Worm (Caenorhabditis elegans): ENCODE measurements around the gene W02H5.19.

The W02H5.19 gene

ce11 chrV:2673807-2674206 lies 35.1 kb downstream of the W02H5.19 start (continued):
- no peak for TF ChIP-seq ets-4 (GFP tag; optimal IDR thresholded peaks at IDR 0.05)
- peak; percentile 67 for TF ChIP-seq hmg-1.2 (GFP tag; IDR thresholded peaks at IDR 0.05)
- peak; percentile 38; the same call in 1 of the 2 replicates for TF ChIP-seq attf-3 (GFP tag; conservative IDR thresholded peaks at IDR 0.05)
- TF ChIP-seq atf-7 (tag; optimal IDR thresholded peaks at IDR 0.05): peak; percentile 32
- TF ChIP-seq ztf-26 (tag; optimal IDR thresholded peaks at IDR 0.05): peak; percentile 7
- peak; percentile 16 for TF ChIP-seq madf-10 (tag; optimal IDR thresholded peaks at IDR 0.05)
- TF ChIP-seq K11D2.4 (GFP tag; IDR thresholded peaks at IDR 0.05): no peak
- TF ChIP-seq athp-1 (tag; optimal IDR thresholded peaks at IDR 0.05): peak; percentile 34
- no peak for TF ChIP-seq snpc-4 (GFP tag; optimal IDR thresholded peaks at IDR 0.05)
- TF ChIP-seq snpc-4 (tag; optimal IDR thresholded peaks at IDR 0.05): peak in 2 of 4 experiments; percentile 4 to 60
- TF ChIP-seq akir-1 (GFP tag; optimal IDR thresholded peaks at IDR 0.05): no peak
- peak; percentile 38 for TF ChIP-seq lin-40 (tag; optimal IDR thresholded peaks at IDR 0.05)
- peak; percentile 77 for TF ChIP-seq B0261.1 (tag; optimal IDR thresholded peaks at IDR 0.05)
- TF ChIP-seq cebp-1 (GFP tag; IDR thresholded peaks at IDR 0.05): 0 out of 2 replicates have a peak, but pooled peaks have one; percentile 13
- TF ChIP-seq cebp-1 (tag; optimal IDR thresholded peaks at IDR 0.05): peak; percentile 66
- TF ChIP-seq lsy-27 (tag; optimal IDR thresholded peaks at IDR 0.05; ENCODE audit: borderline replicate concordance, insufficient read depth): peak; percentile 15
- no peak for TF ChIP-seq dpl-1 (GFP tag; optimal IDR thresholded peaks at IDR 0.05)
- TF ChIP-seq F23B12.7 (tag; optimal IDR thresholded peaks at IDR 0.05; ENCODE audit: insufficient read depth): peak; percentile 35
- TF ChIP-seq ZK185.1 (tag; optimal IDR thresholded peaks at IDR 0.05; ENCODE audit: poor library complexity, severe bottlenecking): no peak
- peak; percentile 52; the same call in 1 of the 2 replicates for TF ChIP-seq B0336.3 (GFP tag; IDR thresholded peaks at IDR 0.05)
- TF ChIP-seq rpc-1 (optimal IDR thresholded peaks at IDR 0.05): peak; percentile 72
- peak; percentile 80 for TF ChIP-seq rpc-1 (tag; optimal IDR thresholded peaks at IDR 0.05)
- peak; percentile 54 for TF ChIP-seq lin-54 (GFP tag; optimal IDR thresholded peaks at IDR 0.05)
- TF ChIP-seq snpc-1.3 (tag; optimal IDR thresholded peaks at IDR 0.05; ENCODE audit: insufficient read depth): peak; percentile 68
- TF ChIP-seq lin-35 (GFP tag; optimal IDR thresholded peaks at IDR 0.05): peak in 1 of 3 experiments; percentile 4
- TF ChIP-seq nfya-2 (GFP tag; IDR thresholded peaks at IDR 0.05): no peak
- peak; percentile 94 for TF ChIP-seq tbp1 (GFP tag; optimal IDR thresholded peaks at IDR 0.05)
- no peak for TF ChIP-seq F39B2.1 (GFP tag; IDR thresholded peaks at IDR 0.05)
- TF ChIP-seq sea-2 (GFP tag; IDR thresholded peaks at IDR 0.05): no peak
- peak; percentile 27; the same call in 1 of the 2 replicates for TF ChIP-seq madf-3 (GFP tag; IDR thresholded peaks at IDR 0.05)
- TF ChIP-seq egl-18 (GFP tag; IDR thresholded peaks at IDR 0.05): 0 out of 2 replicates have a peak, but pooled peaks have one; percentile 34
- TF ChIP-seq Y56A3A.18 (GFP tag; IDR thresholded peaks at IDR 0.05): 0 out of 2 replicates have a peak, but pooled peaks have one; percentile 50
- TF ChIP-seq tlf-1 (GFP tag; optimal IDR thresholded peaks at IDR 0.05): peak; percentile 23
- TF ChIP-seq B0019.2 (GFP tag; conservative IDR thresholded peaks at IDR 0.05): no peak
- peak; percentile 67 for TF ChIP-seq die-1 (tag; optimal IDR thresholded peaks at IDR 0.05)
- TF ChIP-seq egl-44 (GFP tag; IDR thresholded peaks at IDR 0.05): 0 out of 2 replicates have a peak, but pooled peaks have one; percentile 68
- peak; percentile 81 for TF ChIP-seq D2030.7 (GFP tag; IDR thresholded peaks at IDR 0.05)
- no peak for TF ChIP-seq hrde-1 (tag; optimal IDR thresholded peaks at IDR 0.05; ENCODE audit: borderline replicate concordance)
- TF ChIP-seq rec-8 (tag; optimal IDR thresholded peaks at IDR 0.05): peak; percentile 6 to 37
- TF ChIP-seq ceh-79 (tag; optimal IDR thresholded peaks at IDR 0.05): no peak
